Worm (Caenorhabditis elegans) whole organism, early embryonic: ENCODE data around the gene F58B3.4.

Experiments
- B0310.2 ChIP-seq: sonication (generic microtip); optimal IDR thresholded peaks from 2 replicates; lab custom pipeline; 2016; ENCODE audit warnings: mild to moderate bottlenecking, missing genetic modification characterization, missing compliant biosample characterization
- aly-1 ChIP-seq: sonication (generic microtip); optimal IDR thresholded peaks from 2 replicates; lab custom pipeline; 2016; ENCODE audit warnings: missing genetic modification characterization, missing compliant biosample characterization
- ama-1 ChIP-seq: fragments of 150-350 bp; optimal IDR thresholded peaks from 2 replicates; lab custom pipeline; 2014
- ceh-13 ChIP-seq: fragments of 200-800 bp; sonication (Bioruptor generic); optimal IDR thresholded peaks from 2 replicates; lab custom pipeline; 2018; ENCODE audit warnings: mild to moderate bottlenecking, missing genetic modification characterization, missing compliant biosample characterization
- hmg-4 ChIP-seq: fragments of 200-800 bp; sonication (Bioruptor generic); optimal IDR thresholded peaks from 2 replicates; lab custom pipeline; 2018; ENCODE audit warnings: mild to moderate bottlenecking, missing genetic modification characterization, missing compliant biosample characterization
- hnd-1 ChIP-seq: sonication (generic microtip); optimal IDR thresholded peaks from 2 replicates; lab custom pipeline; 2016; ENCODE audit warnings: missing genetic modification characterization, missing compliant biosample characterization
- scrt-1 ChIP-seq: fragments of 200-800 bp; sonication (Bioruptor generic); IDR thresholded peaks from 2 replicates; pipeline ENCODE4 v1.3.6; 2022; ENCODE audit warnings: missing genetic modification characterization, missing compliant biosample characterization
- sea-1 ChIP-seq: fragments of 200-800 bp; sonication (Bioruptor generic); conservative IDR thresholded peaks from 2 replicates; pipeline ENCODE4 v1.3.6; 2022; ENCODE audit warnings: missing genetic modification characterization, missing compliant biosample characterization
- tbx-11 ChIP-seq: fragments of 200-800 bp; sonication (Bioruptor generic); IDR thresholded peaks from 2 replicates; pipeline ENCODE4 v1.3.6; 2022; ENCODE audit warnings: missing genetic modification characterization, missing compliant biosample characterization
- tbx-37 ChIP-seq: fragments of 200-800 bp; sonication (Bioruptor generic); conservative IDR thresholded peaks from 2 replicates; pipeline ENCODE4 v1.3.6; 2022; ENCODE audit warnings: missing genetic modification reagents, missing genetic modification characterization, missing compliant biosample characterization

DNA sequence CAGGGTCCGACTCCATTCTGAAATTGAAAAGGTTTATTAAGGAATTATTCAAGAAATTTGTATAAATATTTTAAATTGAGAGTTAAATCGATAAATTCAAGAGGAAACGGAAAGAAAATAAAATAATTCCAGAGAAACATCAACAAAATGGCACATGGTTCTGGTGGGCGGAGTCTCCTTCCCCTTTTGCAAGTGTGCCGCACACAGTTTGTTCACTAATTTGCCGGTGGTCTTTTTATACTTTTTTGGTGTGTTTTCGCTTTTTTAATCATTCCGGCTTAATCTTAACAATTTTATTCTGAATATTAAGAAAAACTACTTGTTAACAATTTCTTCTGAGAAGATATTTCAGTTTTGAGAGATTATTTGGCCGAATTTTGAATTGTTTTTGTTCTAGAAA is 26.7 kb downstream of the F58B3.4 start, which contains the start of the genes ragc-1 and Y24F12A.1:
- no peak for TF ChIP-seq ama-1 (lab: Kevin White, UChicago)
- no peak for TF ChIP-seq hnd-1
- TF ChIP-seq B0310.2 (tag; lab: Kevin White, UChicago), result no peak
- TF ChIP-seq ceh-13 (GFP tag; lab: Kevin White, UChicago), result no peak
- 0 out of 2 replicates have a peak, but pooled peaks have one; percentile 37 for TF ChIP-seq scrt-1
- TF ChIP-seq tbx-37, result 0 out of 2 replicates have a peak, but pooled peaks have one; percentile 29
- no peak for TF ChIP-seq aly-1 (tag; lab: Kevin White, UChicago)
- no peak for TF ChIP-seq tbx-11
- no peak for TF ChIP-seq hmg-4 (GFP tag; lab: Kevin White, UChicago)
- 0 out of 2 replicates have a peak, but pooled peaks have one; percentile 57 for TF ChIP-seq sea-1
